Fruit fly (Drosophila melanogaster): Measurements from ENCODE around the gene Trf2.

The Trf2 gene

DNA sequence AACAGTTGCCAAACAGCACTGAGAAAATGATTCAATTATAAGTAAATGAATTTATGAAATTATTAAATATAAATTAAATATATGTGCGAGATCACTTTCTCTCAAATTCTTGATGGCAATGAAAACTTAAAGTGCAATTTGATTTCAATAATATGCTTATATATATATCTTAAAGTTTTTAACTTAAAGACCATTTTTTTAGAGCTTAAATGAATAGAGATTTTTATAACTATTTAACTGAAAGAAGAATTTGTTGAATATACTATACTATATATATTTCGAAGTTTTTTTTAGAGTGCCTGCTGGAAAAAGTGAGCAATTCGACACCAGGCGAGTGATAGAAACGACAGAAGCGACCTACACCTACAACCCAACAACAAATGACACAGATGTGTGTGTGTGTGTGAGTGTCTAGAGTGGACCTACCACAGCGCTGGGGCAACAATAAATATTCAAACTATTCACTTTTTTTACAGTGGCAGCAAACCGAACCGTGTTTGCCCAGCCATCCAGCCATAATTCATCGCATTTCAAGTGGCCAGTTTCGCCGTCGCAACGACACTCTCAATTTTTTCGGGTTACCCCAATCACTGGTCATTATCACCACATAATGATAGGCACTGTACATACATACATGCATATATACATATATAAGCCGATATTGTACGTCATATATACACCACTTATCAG, 36.0 kb downstream of the Trf2 start (continued):
- TF ChIP-seq nom (GFP tag; optimal IDR thresholded peaks at IDR 0.05) (no peak), CG15514 (GFP tag; optimal IDR thresholded peaks at IDR 0.05) (peak; percentile 28), CG6272 (GFP tag; IDR thresholded peaks at IDR 0.05) (no peak), CG7556 (GFP tag; optimal IDR thresholded peaks at IDR 0.05) (peak; percentile 66), CG12659 (GFP tag; optimal IDR thresholded peaks at IDR 0.05) (peak; percentile 46), lov (optimal IDR thresholded peaks at IDR 0.05) (no peak), lov (GFP tag; IDR thresholded peaks at IDR 0.05) (no peak), nerfin-1 (tag; optimal IDR thresholded peaks at IDR 0.05) (peak; percentile 54), h (optimal IDR thresholded peaks at IDR 0.05) (no peak)

dm6 chrX:8447166-8447565, 38.1 kb downstream of the Trf2 start:
- TF ChIP-seq Nf-YB (GFP tag; optimal IDR thresholded peaks at IDR 0.05) (peak; percentile 78), GATAe (GFP tag; conservative IDR thresholded peaks at IDR 0.05) (no peak), Nf-YC (tag; optimal IDR thresholded peaks at IDR 0.05) (peak; percentile 50)

DNA sequence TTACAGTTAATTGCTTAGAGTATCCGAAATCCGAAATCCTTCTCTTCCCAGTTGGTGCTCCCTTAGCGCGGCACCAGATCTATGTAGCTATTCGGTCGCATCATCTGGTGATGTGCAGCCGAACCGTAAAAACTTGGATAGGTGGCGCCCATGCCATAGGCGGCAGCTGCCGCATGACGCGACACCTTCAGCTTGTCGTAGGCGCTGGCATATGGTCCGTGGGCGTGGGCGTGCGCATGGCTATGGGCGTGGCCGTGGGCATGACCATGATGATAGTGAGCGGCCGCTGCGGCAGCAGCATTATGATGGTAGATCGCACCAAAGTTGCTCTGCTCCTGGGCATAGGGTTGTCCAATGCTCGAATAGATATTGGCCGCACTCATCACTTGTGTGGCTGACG, 39.1 kb downstream of the Trf2 start:
- TF ChIP-seq CG8290 (GFP tag; optimal IDR thresholded peaks at IDR 0.05) (peak; percentile 50), CG8290 (tag; optimal IDR thresholded peaks at IDR 0.05) (no peak), CTCF (GFP tag; optimal IDR thresholded peaks at IDR 0.05) (peak; percentile 60), CG9609 (GFP tag; optimal IDR thresholded peaks at IDR 0.05) (no peak), dm (GFP tag; optimal IDR thresholded peaks at IDR 0.05) (no peak), CkIIα-i1 (GFP tag; IDR thresholded peaks at IDR 0.05) (no peak), Hr39 (optimal IDR thresholded peaks at IDR 0.05) (peak; percentile 85), lov (optimal IDR thresholded peaks at IDR 0.05) (no peak), lov (GFP tag; IDR thresholded peaks at IDR 0.05) (no peak), CG11695 (GFP tag; IDR thresholded peaks at IDR 0.05) (no peak), Sin3A (optimal IDR thresholded peaks at IDR 0.05) (no peak), sr (GFP tag; IDR thresholded peaks at IDR 0.05) (peak; percentile 61; the same call in 1 of the 3 replicates), CG6791 (GFP tag; IDR thresholded peaks at IDR 0.05; ENCODE audit: partially characterized antibody) (peak; percentile 57; the same call in 2 of the 3 replicates), gce (GFP tag; IDR thresholded peaks at IDR 0.05) (no peak), CG31388 (GFP tag; optimal IDR thresholded peaks at IDR 0.05) (no peak), HLH54F (GFP tag; optimal IDR thresholded peaks at IDR 0.05) (no peak), CG9817 (tag; optimal IDR thresholded peaks at IDR 0.05) (no peak), disco-r (GFP tag; optimal IDR thresholded peaks at IDR 0.05) (no peak)

dm6 chrX:8450214-8450904, 41.3 kb downstream of the Trf2 start:
- TF ChIP-seq E2f2 (GFP tag; IDR thresholded peaks at IDR 0.05) = 0 out of 2 replicates have a peak, but pooled peaks have one; percentile 17
- TF ChIP-seq CG8089 (GFP tag; optimal IDR thresholded peaks at IDR 0.05) = no peak
- peak; percentile 27 for TF ChIP-seq gem (tag; optimal IDR thresholded peaks at IDR 0.05)
- TF ChIP-seq CG12744 (GFP tag; optimal IDR thresholded peaks at IDR 0.05) = no peak
- peak; percentile 24 for TF ChIP-seq CG2678 (tag; optimal IDR thresholded peaks at IDR 0.05)
- TF ChIP-seq kay (GFP tag; optimal IDR thresholded peaks at IDR 0.05) = peak; percentile 35
- no peak for TF ChIP-seq CG8944 (GFP tag; optimal IDR thresholded peaks at IDR 0.05)
- TF ChIP-seq CG10366 (GFP tag; IDR thresholded peaks at IDR 0.05) = no peak
- no peak for TF ChIP-seq abd-A (tag; optimal IDR thresholded peaks at IDR 0.05)
- TF ChIP-seq CG3847 (GFP tag; IDR thresholded peaks at IDR 0.05) = no peak
- no peak for TF ChIP-seq CG16863 (GFP tag; optimal IDR thresholded peaks at IDR 0.05)
- peak; percentile 8 for TF ChIP-seq lab (GFP tag; optimal IDR thresholded peaks at IDR 0.05)
- no peak for TF ChIP-seq CoRest (tag; optimal IDR thresholded peaks at IDR 0.05)
- no peak for TF ChIP-seq CG13123 (GFP tag; optimal IDR thresholded peaks at IDR 0.05)
- peak; percentile 78 for TF ChIP-seq sd (tag; optimal IDR thresholded peaks at IDR 0.05)
- TF ChIP-seq D19A (tag; optimal IDR thresholded peaks at IDR 0.05) = peak; percentile 85
- peak; percentile 4 for TF ChIP-seq lilli (GFP tag; optimal IDR thresholded peaks at IDR 0.05)
- TF ChIP-seq run (tag; optimal IDR thresholded peaks at IDR 0.05) = no peak
- TF ChIP-seq cad (GFP tag; optimal IDR thresholded peaks at IDR 0.05) = no peak
- no peak for TF ChIP-seq CG10321 (GFP tag; IDR thresholded peaks at IDR 0.05)

All from whole organism, embryonic.